Worm (Caenorhabditis elegans) whole organism, late embryonic: ENCODE results near the gene mpk-1.

Experiments
- C38D4.7 ChIP-seq: fragments of 200-800 bp; sonication (Bioruptor generic); optimal IDR thresholded peaks from 2 replicates; lab custom pipeline; 2018; ENCODE audit warnings: mild to moderate bottlenecking, missing genetic modification characterization, moderate library complexity, missing compliant biosample characterization
- F13H6.1 ChIP-seq: sonication (generic microtip); optimal IDR thresholded peaks from 2 replicates; lab custom pipeline; 2016; ENCODE audit warnings: missing genetic modification characterization, missing compliant biosample characterization
- K02D7.2 ChIP-seq: sonication (generic microtip); optimal IDR thresholded peaks from 2 replicates; lab custom pipeline; 2017; ENCODE audit warnings: mild to moderate bottlenecking, missing genetic modification characterization, missing compliant biosample characterization
- K09A11.1 ChIP-seq: sonication (generic microtip); optimal IDR thresholded peaks from 2 replicates; lab custom pipeline; 2017; ENCODE audit warnings: antibody characterized with exemption, mild to moderate bottlenecking, missing genetic modification characterization, missing compliant biosample characterization; ENCODE audit not compliant: insufficient read depth
- T23F11.4 ChIP-seq: fragments of 200-800 bp; sonication (Bioruptor generic); optimal IDR thresholded peaks from 2 replicates; lab custom pipeline; 2018; ENCODE audit warnings: mild to moderate bottlenecking, missing genetic modification characterization, missing compliant biosample characterization
- ahr-1 ChIP-seq: sonication (generic microtip); optimal IDR thresholded peaks from 2 replicates; lab custom pipeline; 2016; ENCODE audit warnings: missing genetic modification characterization, missing compliant biosample characterization
- ama-1 ChIP-seq: fragments of 150-350 bp; optimal IDR thresholded peaks from 2 replicates; lab custom pipeline; 2014
- ceh-14 ChIP-seq: sonication (generic microtip); optimal IDR thresholded peaks from 2 replicates; lab custom pipeline; 2016; ENCODE audit warnings: missing genotype, missing genetic modification characterization, missing compliant biosample characterization
- ceh-2 ChIP-seq: sonication (generic microtip); optimal IDR thresholded peaks from 2 replicates; lab custom pipeline; 2016; ENCODE audit warnings: missing genotype, missing genetic modification characterization, missing compliant biosample characterization
- ceh-22 ChIP-seq: sonication (generic microtip); optimal IDR thresholded peaks from 2 replicates; lab custom pipeline; 2017; ENCODE audit warnings: missing biosample characterization, missing genetic modification characterization
- ceh-24 ChIP-seq: sonication (generic microtip); optimal IDR thresholded peaks from 2 replicates; lab custom pipeline; 2016; ENCODE audit warnings: mild to moderate bottlenecking, missing genetic modification characterization, missing compliant biosample characterization
- ceh-30 ChIP-seq: fragments of 150-350 bp; optimal IDR thresholded peaks from 2 replicates; lab custom pipeline; 2014; ENCODE audit warnings: missing biosample characterization, missing genetic modification characterization
- ceh-34 ChIP-seq: sonication (generic microtip); optimal IDR thresholded peaks from 2 replicates; lab custom pipeline; 2016; ENCODE audit warnings: mild to moderate bottlenecking, missing genetic modification characterization, missing compliant biosample characterization
- ceh-45 ChIP-seq: fragments of 200-800 bp; sonication (Bioruptor generic); IDR thresholded peaks from 2 replicates; pipeline ENCODE4 v1.3.6; 2022; ENCODE audit warnings: missing genetic modification reagents, missing genetic modification characterization, missing compliant biosample characterization
- ceh-6 ChIP-seq: fragments of 200-800 bp; sonication (Bioruptor generic); optimal IDR thresholded peaks from 2 replicates; lab custom pipeline; 2018; ENCODE audit warnings: mild to moderate bottlenecking, missing genetic modification characterization, missing compliant biosample characterization
- ceh-9 ChIP-seq: sonication (generic microtip); optimal IDR thresholded peaks from 2 replicates; lab custom pipeline; 2016; ENCODE audit warnings: mild to moderate bottlenecking, missing genetic modification characterization, inconsistent platforms, missing compliant biosample characterization
- dmd-4 ChIP-seq: sonication (generic microtip); optimal IDR thresholded peaks from 2 replicates; lab custom pipeline; 2016; ENCODE audit warnings: borderline replicate concordance, missing genetic modification characterization, missing compliant biosample characterization
- dve-1 ChIP-seq: sonication (generic microtip); optimal IDR thresholded peaks from 2 replicates; lab custom pipeline; 2017; ENCODE audit warnings: antibody characterized with exemption, mild to moderate bottlenecking, missing genetic modification characterization, missing compliant biosample characterization
- elt-2 ChIP-seq: sonication (generic microtip); optimal IDR thresholded peaks from 2 replicates; lab custom pipeline; 2016; ENCODE audit warnings: missing genetic modification reagents, missing genetic modification characterization, missing compliant biosample characterization
- elt-4 ChIP-seq: sonication (generic microtip); optimal IDR thresholded peaks from 2 replicates; lab custom pipeline; 2016; ENCODE audit warnings: missing genetic modification characterization, missing compliant biosample characterization
- ets-4 ChIP-seq: sonication (generic microtip); optimal IDR thresholded peaks from 2 replicates; lab custom pipeline; 2016; ENCODE audit warnings: missing genetic modification characterization, missing compliant biosample characterization
- eyg-1 ChIP-seq: sonication (generic microtip); optimal IDR thresholded peaks from 2 replicates; lab custom pipeline; 2016; ENCODE audit warnings: missing genotype, missing genetic modification characterization, missing compliant biosample characterization
- fkh-6 ChIP-seq: sonication (generic microtip); optimal IDR thresholded peaks from 2 replicates; lab custom pipeline; 2016; ENCODE audit warnings: missing genetic modification characterization, missing compliant biosample characterization
- gmeb-2 ChIP-seq: sonication (generic microtip); optimal IDR thresholded peaks from 2 replicates; lab custom pipeline; 2016; ENCODE audit warnings: missing genetic modification characterization, inconsistent platforms, missing compliant biosample characterization
- hlh-13 ChIP-seq: fragments of 200-800 bp; sonication (Bioruptor generic); optimal IDR thresholded peaks from 2 replicates; lab custom pipeline; 2018; ENCODE audit warnings: mild to moderate bottlenecking, missing genetic modification characterization, missing compliant biosample characterization
- hlh-8 ChIP-seq: sonication (generic microtip); optimal IDR thresholded peaks from 2 replicates; lab custom pipeline; 2016; ENCODE audit warnings: missing genotype, missing genetic modification characterization, missing compliant biosample characterization
- lin-11 ChIP-seq: fragments of 200-800 bp; sonication (Bioruptor generic); optimal IDR thresholded peaks from 2 replicates; lab custom pipeline; 2018; ENCODE audit warnings: mild to moderate bottlenecking, missing genetic modification characterization, missing compliant biosample characterization
- madf-2 ChIP-seq: sonication (generic microtip); optimal IDR thresholded peaks from 2 replicates; lab custom pipeline; 2017; ENCODE audit warnings: missing genetic modification characterization, missing compliant biosample characterization
- mec-3 ChIP-seq: sonication (generic microtip); optimal IDR thresholded peaks from 2 replicates; lab custom pipeline; 2016; ENCODE audit warnings: borderline replicate concordance, missing genetic modification characterization, missing compliant biosample characterization
- nfya-1 ChIP-seq: sonication (generic microtip); optimal IDR thresholded peaks from 2 replicates; lab custom pipeline; 2017; ENCODE audit warnings: missing genetic modification characterization, mild to moderate bottlenecking, missing compliant biosample characterization, antibody characterized with exemption, moderate library complexity
- odd-2 ChIP-seq: sonication (generic microtip); optimal IDR thresholded peaks from 2 replicates; lab custom pipeline; 2017; ENCODE audit warnings: antibody characterized with exemption, mild to moderate bottlenecking, missing genetic modification characterization, missing compliant biosample characterization
- pag-3 ChIP-seq: sonication (generic microtip); optimal IDR thresholded peaks from 2 replicates; lab custom pipeline; 2016; ENCODE audit warnings: missing compliant biosample characterization, missing genetic modification characterization, borderline replicate concordance
- pat-9 ChIP-seq: fragments of 200-800 bp; sonication (Bioruptor generic); optimal IDR thresholded peaks from 2 replicates; lab custom pipeline; 2018; ENCODE audit warnings: mild to moderate bottlenecking, missing genetic modification characterization, moderate library complexity, missing compliant biosample characterization
- pax-1 ChIP-seq: fragments of 150-350 bp; optimal IDR thresholded peaks from 2 replicates; lab custom pipeline; 2014; ENCODE audit warnings: missing biosample characterization, missing genetic modification characterization
- pha-2 ChIP-seq: sonication (generic microtip); optimal IDR thresholded peaks from 2 replicates; lab custom pipeline; 2017; ENCODE audit warnings: mild to moderate bottlenecking, missing genetic modification characterization, missing compliant biosample characterization
- pha-4 ChIP-seq: fragments of 150-350 bp; optimal IDR thresholded peaks from 2 replicates; lab custom pipeline; 2018; ENCODE audit warnings: missing biosample characterization, missing genetic modification reagents, missing genetic modification characterization
- pros-1 ChIP-seq: fragments of 150-350 bp; optimal IDR thresholded peaks from 2 replicates; lab custom pipeline; 2014; ENCODE audit warnings: missing biosample characterization, missing genetic modification reagents, missing genetic modification characterization
- ref-2 ChIP-seq: sonication (generic microtip); optimal IDR thresholded peaks from 2 replicates; lab custom pipeline; 2016; ENCODE audit warnings: missing genetic modification characterization, missing compliant biosample characterization
- rnt-1 ChIP-seq: sonication (generic microtip); optimal IDR thresholded peaks from 2 replicates; lab custom pipeline; 2016; ENCODE audit warnings: missing genetic modification characterization, missing compliant biosample characterization
- sdc-2 ChIP-seq: sonication (generic microtip); optimal IDR thresholded peaks from 2 replicates; lab custom pipeline; 2016; ENCODE audit warnings: missing genotype, missing genetic modification characterization, missing compliant biosample characterization
- sox-4 ChIP-seq: sonication (generic microtip); optimal IDR thresholded peaks from 2 replicates; lab custom pipeline; 2017; ENCODE audit warnings: mild to moderate bottlenecking, missing genetic modification characterization, inconsistent platforms, missing compliant biosample characterization
- tbx-2 ChIP-seq: sonication (generic microtip); optimal IDR thresholded peaks from 2 replicates; lab custom pipeline; 2016; ENCODE audit warnings: missing genetic modification characterization, missing compliant biosample characterization
- tbx-7 ChIP-seq: sonication (generic microtip); optimal IDR thresholded peaks from 2 replicates; lab custom pipeline; 2016; ENCODE audit warnings: missing genotype, missing genetic modification characterization, missing compliant biosample characterization
- ttx-3 ChIP-seq: sonication (generic microtip); optimal IDR thresholded peaks from 2 replicates; lab custom pipeline; 2016; ENCODE audit warnings: missing genetic modification reagents, missing genetic modification characterization, missing compliant biosample characterization
- unc-3 ChIP-seq, 2 experiments: fragments of 200-800 bp in 1 of 2; sonication (Bioruptor generic) in 1 of 2; sonication (generic microtip) in 1 of 2; conservative IDR thresholded peaks in 1 of 2; optimal IDR thresholded peaks in 1 of 2; 2 replicates each; pipeline versions ENCODE4 v1.3.6 to Lab custom; 2016 to 2022; ENCODE audit warnings: missing compliant biosample characterization in 2 of 2, missing genetic modification characterization in 2 of 2, missing genetic modification reagents in 1 of 2
- unc-86 ChIP-seq: sonication (generic microtip); optimal IDR thresholded peaks from 2 replicates; lab custom pipeline; 2016; ENCODE audit warnings: missing genetic modification characterization, missing compliant biosample characterization
- zip-5 ChIP-seq: sonication (generic microtip); optimal IDR thresholded peaks from 2 replicates; lab custom pipeline; 2016; ENCODE audit warnings: missing genetic modification characterization, missing compliant biosample characterization
- ztf-16 ChIP-seq: sonication (generic microtip); optimal IDR thresholded peaks from 2 replicates; lab custom pipeline; 2017; ENCODE audit warnings: missing genetic modification characterization, missing compliant biosample characterization

The mpk-1 gene

DNA sequence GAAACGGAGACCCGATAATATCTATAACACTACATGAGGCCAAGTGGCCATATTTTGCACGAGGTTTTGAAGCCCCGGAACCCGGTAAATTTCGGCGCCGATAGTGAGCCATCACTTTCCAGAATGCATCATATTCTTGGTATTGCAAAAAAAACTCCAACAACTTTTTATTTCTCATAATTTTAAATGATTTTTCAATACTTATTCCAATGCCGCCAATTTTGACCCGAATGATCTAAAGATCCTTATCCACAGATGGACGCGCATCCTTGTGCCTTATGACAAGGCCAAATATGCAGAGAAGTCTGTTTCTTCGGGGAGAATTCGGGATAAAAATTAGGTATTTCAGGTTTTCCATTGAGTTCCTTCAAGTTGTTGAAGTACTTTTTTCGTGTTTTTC, 13.3 kb upstream of the mpk-1 start:
- TF ChIP-seq pha-2 (tag; lab: Kevin White, UChicago) (no peak), lin-11 (tag; lab: Kevin White, UChicago) (no peak), zip-5 (tag; lab: Kevin White, UChicago) (no peak), hlh-13 (no peak), gmeb-2 (tag; lab: Kevin White, UChicago) (no peak), pat-9 (tag; lab: Kevin White, UChicago) (no peak), rnt-1 (tag; lab: Kevin White, UChicago) (no peak), ceh-30 (tag; lab: Kevin White, UChicago) (no peak), sdc-2 (tag; lab: Kevin White, UChicago) (no peak), ceh-9 (tag; lab: Kevin White, UChicago) (no peak), ceh-24 (no peak), ttx-3 (tag; lab: Kevin White, UChicago) (no peak), ztf-16 (tag; lab: Kevin White, UChicago) (no peak), ceh-14 (no peak), pros-1 (no peak), tbx-7 (tag; lab: Kevin White, UChicago) (no peak), unc-3 (GFP tag; conservative IDR thresholded peaks at IDR 0.05; lab: Robert Waterston, UW) (no peak), unc-3 (tag; optimal IDR thresholded peaks at IDR 0.05; lab: Kevin White, UChicago) (no peak), dmd-4 (tag; lab: Kevin White, UChicago) (no peak)
- TF ChIP-seq, all 69 proteins: peak for 0

DNA sequence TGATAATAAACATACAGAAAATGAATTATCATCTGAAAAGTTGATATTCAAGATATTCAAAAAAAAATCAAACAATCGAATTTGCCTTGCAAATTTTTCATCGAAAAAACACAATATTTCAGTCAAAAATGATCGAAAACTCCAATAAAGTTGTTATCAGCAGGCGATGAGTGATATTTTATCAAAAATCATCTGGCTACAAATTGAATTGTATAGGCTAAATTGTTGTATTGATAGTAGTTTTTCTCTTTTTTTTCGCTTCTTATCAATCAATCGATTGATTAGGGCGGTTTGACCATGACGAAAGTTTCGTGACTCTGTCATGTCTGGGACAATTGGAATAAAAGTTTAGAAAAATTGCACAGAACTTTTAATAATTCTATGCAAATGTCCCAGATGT, 12.2 kb upstream of the mpk-1 start:
- TF ChIP-seq dve-1 (tag; lab: Kevin White, UChicago) = no peak
- no peak for TF ChIP-seq ceh-14
- TF ChIP-seq elt-2 = peak; percentile 77

DNA sequence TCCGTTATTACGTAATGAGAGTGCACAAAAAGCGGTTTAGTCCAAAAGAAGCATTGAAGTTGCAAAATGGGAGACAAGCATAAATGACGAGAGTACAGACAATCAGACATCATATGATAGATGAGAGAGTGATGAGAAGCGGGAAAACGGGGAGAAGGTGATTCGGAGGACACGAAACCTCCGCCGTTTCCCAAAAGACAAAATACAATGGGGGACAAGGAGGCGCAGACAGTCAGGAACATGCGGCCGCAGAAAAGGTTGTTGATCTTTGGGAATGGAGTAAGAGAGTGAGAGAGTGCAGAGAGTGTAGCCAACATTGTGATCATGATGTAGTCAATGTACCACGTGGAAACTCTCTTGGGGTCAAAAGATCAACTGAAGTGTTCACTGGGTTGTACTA, 9.8 kb upstream of the mpk-1 start:
- TF ChIP-seq sdc-2 (tag; lab: Kevin White, UChicago) (peak; percentile 34), lin-11 (tag; lab: Kevin White, UChicago) (no peak), K02D7.2 (tag; lab: Kevin White, UChicago) (no peak), ztf-16 (tag; lab: Kevin White, UChicago) (no peak), elt-4 (tag; lab: Kevin White, UChicago) (no peak), pha-2 (tag; lab: Kevin White, UChicago) (no peak), ceh-30 (tag; lab: Kevin White, UChicago) (peak; percentile 57), tbx-2 (tag; lab: Kevin White, UChicago) (peak; percentile 84), hlh-8 (peak; percentile 50), pax-1 (tag; lab: Kevin White, UChicago) (no peak), odd-2 (tag; lab: Kevin White, UChicago) (no peak), eyg-1 (tag; lab: Kevin White, UChicago) (peak; percentile 11), unc-86 (tag; lab: Kevin White, UChicago) (no peak), ets-4 (tag; lab: Kevin White, UChicago) (peak; percentile 28), ceh-14 (peak; percentile 65), gmeb-2 (tag; lab: Kevin White, UChicago) (no peak), ref-2 (tag; lab: Kevin White, UChicago) (peak; percentile 75), C38D4.7 (GFP tag; lab: Kevin White, UChicago) (no peak), ahr-1 (no peak), ceh-45 (GFP tag; lab: Robert Waterston, UW) (no peak), dve-1 (tag; lab: Kevin White, UChicago) (peak; percentile 74), ceh-6 (GFP tag; lab: Kevin White, UChicago) (no peak), madf-2 (tag; lab: Kevin White, UChicago) (no peak), pag-3 (tag; lab: Kevin White, UChicago) (no peak), ceh-22 (tag; lab: Kevin White, UChicago) (peak; percentile 39), F13H6.1 (tag; lab: Kevin White, UChicago) (peak; percentile 74), pros-1 (peak; percentile 76), ceh-34 (tag; lab: Kevin White, UChicago) (peak; percentile 70), pha-4 (tag; lab: Kevin White, UChicago) (no peak), ceh-2 (no peak), fkh-6 (tag; lab: Kevin White, UChicago) (no peak), mec-3 (tag; lab: Kevin White, UChicago) (no peak), ama-1 (lab: Kevin White, UChicago) (no peak), ceh-9 (tag; lab: Kevin White, UChicago) (no peak), K09A11.1 (no peak), sox-4 (tag; lab: Kevin White, UChicago) (no peak), nfya-1 (tag; lab: Kevin White, UChicago) (peak; percentile 83), T23F11.4 (GFP tag; lab: Kevin White, UChicago) (no peak), pat-9 (tag; lab: Kevin White, UChicago) (no peak)
